Fruit fly (Drosophila melanogaster) whole organism, embryonic: ENCODE data around the gene gfzf.

ENCODE experiments used
- CG6765 ChIP-seq: fragments of 200-800 bp; sonication (Bioruptor generic); optimal IDR thresholded peaks from 3 replicates; lab custom pipeline; 2017; ENCODE audit warnings: missing biosample characterization, mild to moderate bottlenecking, missing genetic modification characterization
- so ChIP-seq: fragments of 200-800 bp; sonication (Bioruptor generic); IDR thresholded peaks from 3 replicates; pipeline ENCODE4 v1.3.6; 2022; ENCODE audit warnings: missing biosample characterization, missing genetic modification characterization

dm6 chr3R:7111206-7111858, 39.4 kb downstream of the gfzf start:
- no peak for TF ChIP-seq so (GFP tag; lab: Robert Waterston, UW)
- TF ChIP-seq CG6765 (GFP tag; lab: Kevin White, UChicago) = no peak
